Worm (Caenorhabditis elegans) whole organism, young adult: ENCODE results near the gene mboa-6.
A peak's percentile ranks its signal among the peaks of the same experiment; 100 is the strongest.

Source experiments
- F33H1.4 ChIP-seq: fragments of 200-800 bp; sonication (Bioruptor generic); IDR thresholded peaks from 2 replicates; pipeline ENCODE4 v1.3.6; 2022; ENCODE audit warnings: missing genetic modification reagents, missing genetic modification characterization, missing compliant biosample characterization
- K12H6.12 ChIP-seq: fragments of 200-800 bp; sonication (Bioruptor generic); optimal IDR thresholded peaks from 2 replicates; lab custom pipeline; 2018; ENCODE audit warnings: mild to moderate bottlenecking, missing genetic modification characterization, missing compliant biosample characterization
- ama-1 ChIP-seq, 3 experiments: fragments of 150-350 bp in 1 of 3; sonication (generic microtip) in 2 of 3; optimal IDR thresholded peaks; 2 replicates each; lab custom pipeline; 2014 to 2018; ENCODE audit warnings: missing biosample characterization in 2 of 3, missing genetic modification characterization in 2 of 3, missing genetic modification reagents in 2 of 3
- dpl-1 ChIP-seq: fragments of 150-350 bp; optimal IDR thresholded peaks from 2 replicates; lab custom pipeline; 2014; ENCODE audit warnings: missing biosample characterization, missing genetic modification reagents, missing genetic modification characterization
- gei-17 ChIP-seq: fragments of 200-800 bp; sonication (Bioruptor generic); optimal IDR thresholded peaks from 2 replicates; lab custom pipeline; 2018; ENCODE audit warnings: mild to moderate bottlenecking, missing genetic modification characterization, missing compliant biosample characterization
- hmg-20 ChIP-seq: fragments of 200-800 bp; sonication (Bioruptor generic); IDR thresholded peaks from 2 replicates; pipeline ENCODE4 v1.3.6; 2022; ENCODE audit warnings: missing genetic modification reagents, missing genetic modification characterization, missing compliant biosample characterization
- madf-8 ChIP-seq: fragments of 200-800 bp; sonication (Bioruptor generic); conservative IDR thresholded peaks from 2 replicates; pipeline ENCODE4 v1.3.6; 2022; ENCODE audit warnings: missing genetic modification reagents, missing genetic modification characterization, missing compliant biosample characterization
- nfya-1 ChIP-seq: sonication (generic microtip); optimal IDR thresholded peaks from 2 replicates; lab custom pipeline; 2017; ENCODE audit warnings: antibody characterized with exemption, missing compliant biosample characterization, missing genetic modification characterization, borderline replicate concordance; ENCODE audit not compliant: insufficient read depth
- ztf-3 ChIP-seq: fragments of 200-800 bp; sonication (Bioruptor generic); optimal IDR thresholded peaks from 2 replicates; lab custom pipeline; 2018; ENCODE audit warnings: mild to moderate bottlenecking, missing genetic modification characterization, missing compliant biosample characterization

ce11 chrIII:1950236-1950635, 11.5 kb downstream of the mboa-6 start, which contains the start of the genes polh-1 and rps-22:
- TF ChIP-seq dpl-1 (GFP tag; lab: Kevin White, UChicago) (peak; percentile 90), hmg-20 (GFP tag; lab: Robert Waterston, UW) (no peak), ama-1 (optimal IDR thresholded peaks at IDR 0.05; lab: Kevin White, UChicago) (no peak), ama-1 (GFP tag; optimal IDR thresholded peaks at IDR 0.05; lab: Kevin White, UChicago) (no peak), gei-17 (no peak), ztf-3 (GFP tag; lab: Kevin White, UChicago) (no peak), madf-8 (GFP tag; lab: Robert Waterston, UW) (0 out of 2 replicates have a peak, but pooled peaks have one; percentile 15), nfya-1 (tag; lab: Kevin White, UChicago) (no peak), K12H6.12 (tag; lab: Kevin White, UChicago) (peak; percentile 38), F33H1.4 (GFP tag; lab: Robert Waterston, UW) (peak; percentile 67)
